Fruit fly (Drosophila melanogaster) whole organism, embryonic: Measurements from ENCODE around the gene Cyt-c-p.

ENCODE experiments used
- Atf-2 ChIP-seq: fragments of 200-800 bp; sonication (Bioruptor generic); optimal IDR thresholded peaks from 2 replicates; lab custom pipeline; 2016; ENCODE audit warnings: missing biosample characterization, missing genetic modification characterization
- Bteb2 ChIP-seq: fragments of 200-800 bp; sonication (Bioruptor generic); optimal IDR thresholded peaks from 2 replicates; lab custom pipeline; 2016; ENCODE audit warnings: missing biosample characterization, missing genetic modification characterization
- CG11560 ChIP-seq: fragments of 200-800 bp; sonication (Bioruptor generic); IDR thresholded peaks from 3 replicates; pipeline ENCODE4 v1.3.6; 2022; ENCODE audit warnings: missing biosample characterization, missing genetic modification characterization
- CG11696 ChIP-seq: fragments of 200-800 bp; sonication (Bioruptor generic); IDR thresholded peaks from 2 replicates; pipeline ENCODE4 v1.3.6; 2022; ENCODE audit warnings: missing biosample characterization, missing genetic modification characterization
- CG13287 ChIP-seq: fragments of 200-800 bp; sonication (Bioruptor generic); IDR thresholded peaks from 2 replicates; pipeline ENCODE4 v1.3.6; 2022; ENCODE audit warnings: missing biosample characterization, missing genetic modification characterization; ENCODE audit not compliant: partially characterized antibody
- CG13775 ChIP-seq: fragments of 200-800 bp; sonication (Bioruptor generic); optimal IDR thresholded peaks from 3 replicates; lab custom pipeline; 2017; ENCODE audit warnings: missing biosample characterization, mild to moderate bottlenecking, missing genetic modification characterization
- CG13894 ChIP-seq: fragments of 200-800 bp; sonication (Bioruptor generic); optimal IDR thresholded peaks from 3 replicates; lab custom pipeline; 2018; ENCODE audit warnings: missing biosample characterization, mild to moderate bottlenecking, missing genetic modification characterization, moderate library complexity
- CG14050 ChIP-seq: fragments of 200-800 bp; sonication (Bioruptor generic); IDR thresholded peaks from 3 replicates; pipeline ENCODE4 v1.3.6; 2022; ENCODE audit warnings: missing biosample characterization, missing genetic modification characterization
- CG16815 ChIP-seq: fragments of 200-800 bp; sonication (Bioruptor generic); optimal IDR thresholded peaks from 3 replicates; lab custom pipeline; 2017; ENCODE audit warnings: missing biosample characterization, mild to moderate bottlenecking, missing genetic modification characterization
- CG16863 ChIP-seq: fragments of 200-800 bp; sonication (Bioruptor generic); optimal IDR thresholded peaks from 3 replicates; lab custom pipeline; 2016; ENCODE audit warnings: missing biosample characterization, missing genetic modification characterization
- CG18619 ChIP-seq: fragments of 200-800 bp; sonication (Bioruptor generic); optimal IDR thresholded peaks from 3 replicates; lab custom pipeline; 2017; ENCODE audit warnings: missing biosample characterization, mild to moderate bottlenecking, missing genetic modification characterization
- CG32532 ChIP-seq: fragments of 200-800 bp; sonication (Bioruptor generic); IDR thresholded peaks from 2 replicates; pipeline ENCODE4 v1.3.6; 2022; ENCODE audit warnings: missing biosample characterization, missing genetic modification characterization
- CG3407 ChIP-seq: fragments of 200-800 bp; sonication (Bioruptor generic); optimal IDR thresholded peaks from 2 replicates; lab custom pipeline; 2018; ENCODE audit warnings: missing biosample characterization, mild to moderate bottlenecking, missing genetic modification characterization
- CG34376 ChIP-seq: fragments of 200-800 bp; sonication (Bioruptor generic); optimal IDR thresholded peaks from 2 replicates; lab custom pipeline; 2018; ENCODE audit warnings: missing biosample characterization, mild to moderate bottlenecking, missing genetic modification characterization
- CG5180 ChIP-seq: fragments of 200-800 bp; sonication (Bioruptor generic); optimal IDR thresholded peaks from 3 replicates; lab custom pipeline; 2017; ENCODE audit warnings: missing biosample characterization, missing genetic modification characterization, mild to moderate bottlenecking, moderate library complexity, missing genetic modification reagents
- CG5245 ChIP-seq: fragments of 200-800 bp; sonication (Bioruptor generic); optimal IDR thresholded peaks from 3 replicates; lab custom pipeline; 2016; ENCODE audit warnings: missing biosample characterization, missing genetic modification characterization
- CG6689 ChIP-seq: fragments of 200-800 bp; sonication (Bioruptor generic); IDR thresholded peaks from 2 replicates; pipeline ENCODE4 v1.3.6; 2022; ENCODE audit warnings: missing biosample characterization, missing genetic modification characterization
- CG6854 ChIP-seq: fragments of 200-800 bp; sonication (Bioruptor generic); optimal IDR thresholded peaks from 3 replicates; lab custom pipeline; 2017; ENCODE audit warnings: missing biosample characterization, mild to moderate bottlenecking, missing genetic modification characterization
- CG8944 ChIP-seq: fragments of 200-800 bp; sonication (Bioruptor generic); optimal IDR thresholded peaks from 3 replicates; lab custom pipeline; 2016; ENCODE audit warnings: missing biosample characterization, missing genetic modification characterization
- Camta ChIP-seq: fragments of 200-800 bp; sonication (Bioruptor generic); optimal IDR thresholded peaks from 2 replicates; lab custom pipeline; 2016; ENCODE audit warnings: missing biosample characterization, missing genetic modification characterization
- Fer1 ChIP-seq: fragments of 200-800 bp; sonication (Bioruptor generic); optimal IDR thresholded peaks from 2 replicates; lab custom pipeline; 2017; ENCODE audit warnings: missing biosample characterization, mild to moderate bottlenecking, missing genetic modification characterization
- HLH3B ChIP-seq: fragments of 200-800 bp; sonication (Bioruptor generic); IDR thresholded peaks from 2 replicates; pipeline ENCODE4 v1.3.6; 2022; ENCODE audit warnings: missing biosample characterization, missing genetic modification characterization
- Hmx ChIP-seq: fragments of 200-800 bp; sonication (Bioruptor generic); optimal IDR thresholded peaks from 2 replicates; lab custom pipeline; 2016; ENCODE audit warnings: missing biosample characterization, missing genetic modification characterization
- Hsf ChIP-seq: fragments of 200-800 bp; sonication (Bioruptor generic); optimal IDR thresholded peaks from 3 replicates; lab custom pipeline; 2016; ENCODE audit warnings: missing biosample characterization, missing genetic modification characterization
- Max ChIP-seq: fragments of 200-800 bp; sonication (Bioruptor generic); optimal IDR thresholded peaks from 2 replicates; lab custom pipeline; 2016; ENCODE audit warnings: missing biosample characterization, mild to moderate bottlenecking, missing genetic modification characterization
- Med ChIP-seq: fragments of 200-800 bp; sonication (Bioruptor generic); peaks from one replicate; lab custom pipeline; 2016; ENCODE audit warnings: missing biosample characterization, missing genetic modification characterization, mild to moderate bottlenecking, inconsistent platforms, moderate library complexity
- Meics ChIP-seq: fragments of 200-800 bp; sonication (Bioruptor generic); optimal IDR thresholded peaks from 2 replicates; lab custom pipeline; 2017; ENCODE audit warnings: missing biosample characterization, mild to moderate bottlenecking, missing genetic modification characterization
- Sry-δ ChIP-seq: fragments of 200-800 bp; sonication (Bioruptor generic); optimal IDR thresholded peaks from 2 replicates; lab custom pipeline; 2016; ENCODE audit warnings: missing biosample characterization, missing genetic modification characterization
- bsh ChIP-seq, 2 experiments: fragments of 200-800 bp; sonication (Bioruptor generic); optimal IDR thresholded peaks; 2 replicates each; lab custom pipeline; 2017 to 2018; ENCODE audit warnings: mild to moderate bottlenecking in 2 of 2, missing biosample characterization in 2 of 2, missing genetic modification characterization in 2 of 2, moderate library complexity in 1 of 2
- crc ChIP-seq: fragments of 200-800 bp; sonication (Bioruptor generic); optimal IDR thresholded peaks from 2 replicates; lab custom pipeline; 2016; ENCODE audit warnings: missing biosample characterization, missing genetic modification characterization
- crp ChIP-seq, 2 experiments: fragments of 200-800 bp; sonication (Bioruptor generic); optimal IDR thresholded peaks; 2 replicates in 1 of 2; 3 replicates in 1 of 2; lab custom pipeline; 2017; ENCODE audit warnings: missing biosample characterization in 2 of 2, missing genetic modification characterization in 2 of 2, mild to moderate bottlenecking in 1 of 2, moderate library complexity in 1 of 2
- danr ChIP-seq: fragments of 200-800 bp; sonication (Bioruptor generic); IDR thresholded peaks from 2 replicates; pipeline ENCODE4 v1.3.6; 2022; ENCODE audit warnings: missing biosample characterization, missing genetic modification characterization
- dm ChIP-seq: fragments of 200-800 bp; sonication (Bioruptor generic); optimal IDR thresholded peaks from 3 replicates; lab custom pipeline; 2016; ENCODE audit warnings: missing biosample characterization, missing genetic modification characterization
- fu2 ChIP-seq: fragments of 200-800 bp; sonication (Bioruptor generic); optimal IDR thresholded peaks from 2 replicates; lab custom pipeline; 2016; ENCODE audit warnings: missing biosample characterization, missing genetic modification characterization
- gsb-n ChIP-seq: fragments of 200-800 bp; sonication (Bioruptor generic); optimal IDR thresholded peaks from 3 replicates; lab custom pipeline; 2018; ENCODE audit warnings: missing biosample characterization, mild to moderate bottlenecking, missing genetic modification characterization
- insv ChIP-seq, 2 experiments: fragments of 200-800 bp; sonication (Bioruptor generic); optimal IDR thresholded peaks; 3 replicates each; lab custom pipeline; 2016 to 2018; ENCODE audit warnings: missing biosample characterization in 2 of 2, missing genetic modification characterization in 2 of 2
- inv ChIP-seq: fragments of 200-800 bp; sonication (Bioruptor generic); IDR thresholded peaks from 2 replicates; pipeline ENCODE4 v1.3.6; 2022; ENCODE audit warnings: missing biosample characterization, missing genetic modification characterization; ENCODE audit not compliant: partially characterized antibody
- kay ChIP-seq: fragments of 200-800 bp; sonication (Bioruptor generic); optimal IDR thresholded peaks from 2 replicates; lab custom pipeline; 2016; ENCODE audit warnings: missing biosample characterization, missing genetic modification characterization
- onecut ChIP-seq: fragments of 200-800 bp; sonication (Bioruptor generic); IDR thresholded peaks from 2 replicates; pipeline ENCODE4 v1.3.6; 2022; ENCODE audit warnings: missing biosample characterization, missing genetic modification characterization
- otp ChIP-seq: fragments of 200-800 bp; sonication (Bioruptor generic); IDR thresholded peaks from 3 replicates; pipeline ENCODE4, ENCODE4 v1.3.6; 2022; ENCODE audit warnings: missing biosample characterization, missing genetic modification characterization
- repo ChIP-seq: fragments of 200-800 bp; sonication (Bioruptor generic); optimal IDR thresholded peaks from 2 replicates; lab custom pipeline; 2016; ENCODE audit warnings: missing biosample characterization, missing genetic modification characterization
- ro ChIP-seq: fragments of 200-800 bp; sonication (Bioruptor generic); IDR thresholded peaks from 2 replicates; pipeline ENCODE4 v1.3.6; 2022; ENCODE audit warnings: missing biosample characterization, missing genetic modification characterization
- seq ChIP-seq: fragments of 200-800 bp; sonication (Bioruptor generic); IDR thresholded peaks from 2 replicates; pipeline ENCODE4 v1.3.6; 2022; ENCODE audit warnings: missing biosample characterization, missing genetic modification characterization
- sisA ChIP-seq: fragments of 200-800 bp; sonication (Bioruptor generic); IDR thresholded peaks from 2 replicates; pipeline ENCODE4 v1.3.6; 2022; ENCODE audit warnings: missing biosample characterization, missing genetic modification characterization
- tll ChIP-seq, 2 experiments: fragments of 200-800 bp in 1 of 2; fragments of >200 bp in 1 of 2; sonication (Bioruptor generic) in 1 of 2; optimal IDR thresholded peaks; 2 replicates each; lab custom pipeline; 2017 to 2019; ENCODE audit warnings: missing biosample characterization in 2 of 2, missing genetic modification characterization in 2 of 2, mild to moderate bottlenecking in 1 of 2, moderate library complexity in 1 of 2
- vvl ChIP-seq: fragments of 200-800 bp; sonication (Bioruptor generic); IDR thresholded peaks from 2 replicates; pipeline ENCODE4 v1.3.6; 2022; ENCODE audit warnings: missing biosample characterization, missing genetic modification characterization
- wdn ChIP-seq: fragments of 200-800 bp; sonication (Bioruptor generic); IDR thresholded peaks from 2 replicates; pipeline ENCODE4 v1.3.6; 2022; ENCODE audit warnings: missing biosample characterization, missing genetic modification characterization
- zfh1 ChIP-seq: fragments of 200-800 bp; sonication (Bioruptor generic); IDR thresholded peaks from 3 replicates; pipeline ENCODE4 v1.3.6; 2022; ENCODE audit warnings: missing biosample characterization, missing genetic modification characterization

The Cyt-c-p gene

DNA sequence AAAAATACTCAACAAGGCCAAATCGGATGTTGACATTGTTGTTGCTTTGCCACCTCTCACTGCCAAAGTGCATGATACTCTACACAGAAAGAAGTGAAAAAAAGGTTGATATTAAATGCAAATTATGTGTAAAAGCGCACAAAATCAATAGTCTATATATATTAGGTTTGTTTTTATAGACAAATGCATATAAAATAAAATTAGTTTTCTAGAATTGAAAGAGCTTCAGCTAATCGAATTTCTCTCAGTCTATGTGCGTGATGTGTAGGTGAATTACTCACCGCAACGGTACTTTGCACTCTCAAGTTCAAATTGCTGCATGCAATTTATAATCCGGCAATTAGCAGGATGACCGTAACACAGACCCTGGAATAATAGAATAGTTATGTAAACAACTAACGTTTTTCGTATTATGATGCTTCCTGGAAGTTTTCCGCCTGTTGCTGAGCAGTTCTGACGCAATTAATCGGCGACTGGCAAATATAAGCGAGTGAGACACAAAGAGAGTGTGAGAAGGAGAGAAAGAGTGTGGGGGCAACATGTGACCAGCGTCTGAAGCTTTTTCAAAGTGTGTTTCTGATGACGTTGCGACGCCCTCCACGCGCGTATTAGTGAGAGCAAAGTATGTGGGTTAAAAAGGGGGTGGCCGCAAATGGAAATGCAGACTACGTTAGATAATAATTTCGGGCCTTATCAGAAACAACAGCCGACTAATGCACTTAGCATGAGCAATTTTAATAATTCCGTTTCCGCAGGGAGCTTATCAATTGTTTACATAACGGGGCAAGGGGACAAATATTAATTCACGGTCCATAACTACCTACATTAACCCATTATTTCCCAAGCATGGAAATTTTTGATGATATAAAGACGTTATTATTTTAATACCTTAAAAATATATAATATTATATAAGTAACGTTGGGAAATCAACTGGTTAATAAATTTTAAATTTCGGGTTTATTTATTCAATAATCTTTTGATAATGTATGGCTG is 1.3 kb downstream of the Cyt-c-p start (continued):
- TF ChIP-seq CG16863 (GFP tag; lab: Kevin White, UChicago) (peak; percentile 85), seq (peak; percentile 92), ro (GFP tag; lab: Robert Waterston, UW) (peak; percentile 88), danr (GFP tag; lab: Robert Waterston, UW) (peak; percentile 81), CG3407 (GFP tag; lab: Kevin White, UChicago) (peak; percentile 81), Med (peak; percentile 95), CG13894 (tag; lab: Kevin White, UChicago) (peak; percentile 57), onecut (GFP tag; lab: Robert Waterston, UW) (peak; percentile 88), tll (GFP tag; optimal IDR thresholded peaks at IDR 0.05; lab: Kevin White, UChicago) (peak in 1 of 2 experiments; percentile 64), gsb-n (tag; lab: Kevin White, UChicago) (peak; percentile 88), HLH3B (GFP tag; lab: Robert Waterston, UW) (peak; percentile 95), CG5245 (GFP tag; lab: Kevin White, UChicago) (peak; percentile 91), bsh (GFP tag; optimal IDR thresholded peaks at IDR 0.05; lab: Kevin White, UChicago) (peak; percentile 65 to 90), Hsf (peak; percentile 85), Atf-2 (GFP tag; lab: Kevin White, UChicago) (peak; percentile 81), CG5180 (peak; percentile 82), sisA (GFP tag; lab: Robert Waterston, UW) (peak; percentile 91), zfh1 (peak; percentile 97), CG13287 (no peak), vvl (peak; percentile 98), kay (GFP tag; lab: Kevin White, UChicago) (peak; percentile 93), CG11696 (peak; percentile 87), otp (GFP tag; lab: Robert Waterston, UW) (peak; percentile 94), fu2 (GFP tag; lab: Kevin White, UChicago) (peak; percentile 46), Sry-δ (GFP tag; lab: Kevin White, UChicago) (peak; percentile 35), CG18619 (GFP tag; lab: Kevin White, UChicago) (peak; percentile 84), CG14050 (GFP tag; lab: Robert Waterston, UW) (peak; percentile 93), Meics (GFP tag; lab: Kevin White, UChicago) (peak; percentile 91), crc (GFP tag; lab: Kevin White, UChicago) (no peak), CG6689 (GFP tag; lab: Robert Waterston, UW) (peak; percentile 96), crp (GFP tag; optimal IDR thresholded peaks at IDR 0.05; lab: Kevin White, UChicago) (peak in 1 of 2 experiments; percentile 47), CG8944 (GFP tag; lab: Kevin White, UChicago) (peak; percentile 52), inv (GFP tag; lab: Robert Waterston, UW) (no peak), dm (GFP tag; lab: Kevin White, UChicago) (peak; percentile 21), CG13775 (peak; percentile 77), Max (GFP tag; lab: Kevin White, UChicago) (peak; percentile 92), CG6854 (GFP tag; lab: Kevin White, UChicago) (peak; percentile 84), repo (peak; percentile 49), CG11560 (tag; lab: Robert Waterston, UW) (peak; percentile 76; the same call in 2 of the 3 replicates), CG16815 (GFP tag; lab: Kevin White, UChicago) (peak; percentile 51), Hmx (GFP tag; lab: Kevin White, UChicago) (peak; percentile 74), wdn (peak; percentile 85), Bteb2 (GFP tag; lab: Kevin White, UChicago) (peak; percentile 75), insv (GFP tag; optimal IDR thresholded peaks at IDR 0.05; lab: Kevin White, UChicago) (peak in 1 of 2 experiments; percentile 52), Camta (GFP tag; lab: Kevin White, UChicago) (peak; percentile 72), Fer1 (peak; percentile 91), CG34376 (GFP tag; lab: Kevin White, UChicago) (peak; percentile 20), CG32532 (peak; percentile 95)
